Worm (Caenorhabditis elegans): ENCODE measurements around the gene E02C12.12.

DNA sequence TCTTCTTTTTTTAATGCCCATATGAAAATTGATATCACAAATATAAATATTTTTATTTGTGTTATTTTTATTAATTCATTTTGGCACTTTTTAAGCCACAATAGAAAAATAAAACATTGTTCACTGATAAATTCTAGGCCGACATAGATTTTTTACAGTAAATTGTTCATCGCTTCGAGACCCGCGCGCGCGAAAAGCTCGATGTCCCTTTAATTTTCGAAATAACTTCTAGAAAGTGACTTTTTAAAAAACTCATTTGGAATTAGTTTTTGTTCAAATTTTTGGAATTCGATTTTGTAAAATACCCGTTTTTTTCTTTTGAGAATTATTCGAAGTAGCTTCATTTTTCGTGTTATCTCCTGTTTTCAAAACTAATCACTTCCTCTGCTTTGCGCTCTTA, 2.2 kb upstream of the E02C12.12 start:
- TF ChIP-seq mxl-2 (GFP tag; conservative IDR thresholded peaks at IDR 0.05): no peak
- TF ChIP-seq unc-39 (tag; optimal IDR thresholded peaks at IDR 0.05): no peak
- TF ChIP-seq nhr-77 (tag; optimal IDR thresholded peaks at IDR 0.05): no peak
- no peak for TF ChIP-seq aly-2 (tag; optimal IDR thresholded peaks at IDR 0.05)
- TF ChIP-seq dpl-1 (GFP tag; optimal IDR thresholded peaks at IDR 0.05): no peak
- no peak for TF ChIP-seq ZK337.2 (GFP tag; IDR thresholded peaks at IDR 0.05)
- no peak for TF ChIP-seq nhr-6 (tag; optimal IDR thresholded peaks at IDR 0.05)
- no peak for TF ChIP-seq zfp-2 (tag; optimal IDR thresholded peaks at IDR 0.05)
- no peak for TF ChIP-seq zip-2 (tag; optimal IDR thresholded peaks at IDR 0.05)
- TF ChIP-seq zfp-3 (GFP tag; conservative IDR thresholded peaks at IDR 0.05): no peak
- no peak for TF ChIP-seq nhr-11 (tag; optimal IDR thresholded peaks at IDR 0.05)
